Fruit fly (Drosophila melanogaster) whole organism: Measurements from ENCODE around the gene Caper.

Experiments used
- CG8478 ChIP-seq: fragments of >200 bp; optimal IDR thresholded peaks from 2 replicates; lab custom pipeline; 2018; ENCODE audit warnings: inconsistent platforms
- EcR ChIP-seq, 2 experiments: fragments of >200 bp; optimal IDR thresholded peaks; 2 replicates each; lab custom pipeline; 2017; ENCODE audit warnings: missing biosample characterization in 2 of 2, missing genetic modification characterization in 2 of 2, missing genetic modification reagents in 2 of 2
- pan ChIP-seq: fragments of >200 bp; optimal IDR thresholded peaks from 2 replicates; lab custom pipeline; 2017
- psq ChIP-seq: fragments of >200 bp; optimal IDR thresholded peaks from 2 replicates; lab custom pipeline; 2017

DNA sequence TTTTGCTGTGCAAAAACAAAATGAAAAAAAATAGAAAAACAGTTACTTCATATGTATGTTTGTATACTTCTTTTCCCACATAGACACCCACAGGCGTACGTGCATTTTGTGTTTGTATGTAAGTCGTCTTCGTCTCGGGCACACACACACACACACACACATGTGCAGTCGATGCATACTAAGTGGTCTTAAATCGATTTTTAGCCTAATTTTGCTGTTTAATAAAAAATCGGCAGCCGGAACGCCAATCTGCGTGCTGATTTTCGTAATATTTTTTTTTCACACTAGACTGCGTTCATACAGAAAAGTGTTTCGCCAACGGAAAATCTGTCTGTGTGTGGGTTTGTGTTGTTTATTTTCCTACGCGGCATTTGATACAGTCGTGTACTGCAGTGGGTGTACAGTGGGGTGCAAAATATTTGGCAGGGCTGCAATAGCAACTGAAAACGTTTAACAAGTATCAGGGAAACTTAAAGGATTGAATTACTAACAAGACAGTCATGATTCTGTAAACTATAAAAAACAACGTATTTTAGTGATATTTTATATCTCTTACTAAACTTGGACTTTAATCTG, 667 bp downstream of the Caper start:
- TF ChIP-seq psq (no peak), CG8478 (lab: Kevin White, UChicago) (no peak), pan (no peak), EcR (GFP tag; optimal IDR thresholded peaks at IDR 0.05; lab: Kevin White, UChicago) (no peak)
